Fruit fly (Drosophila melanogaster): ENCODE results near the gene CG2113.
A peak's percentile ranks its signal among the peaks of the same experiment; 100 is the strongest.

The CG2113 gene

DNA sequence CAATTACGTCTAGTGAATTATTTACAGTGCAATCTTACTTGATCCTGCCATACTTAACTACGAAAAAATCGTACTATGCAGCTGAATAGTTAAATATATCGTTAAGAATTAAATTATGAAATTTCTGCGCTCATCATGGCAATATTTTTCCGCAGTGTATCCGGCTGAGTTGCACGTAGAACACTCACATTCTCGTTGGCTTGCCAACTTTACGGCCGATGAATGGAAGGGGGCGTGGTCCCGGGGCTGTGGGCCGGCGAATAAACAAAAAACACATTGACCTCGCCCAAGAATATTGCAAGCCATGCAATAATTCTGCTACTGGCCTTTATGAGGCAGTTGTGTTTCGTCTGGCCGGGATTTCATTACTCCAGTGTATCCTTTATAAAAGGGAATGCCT, 7.2 kb upstream of the CG2113 start:
- TF ChIP-seq Lpt (GFP tag; optimal IDR thresholded peaks at IDR 0.05) (no peak), svp (GFP tag) (peak; percentile 33)

DNA sequence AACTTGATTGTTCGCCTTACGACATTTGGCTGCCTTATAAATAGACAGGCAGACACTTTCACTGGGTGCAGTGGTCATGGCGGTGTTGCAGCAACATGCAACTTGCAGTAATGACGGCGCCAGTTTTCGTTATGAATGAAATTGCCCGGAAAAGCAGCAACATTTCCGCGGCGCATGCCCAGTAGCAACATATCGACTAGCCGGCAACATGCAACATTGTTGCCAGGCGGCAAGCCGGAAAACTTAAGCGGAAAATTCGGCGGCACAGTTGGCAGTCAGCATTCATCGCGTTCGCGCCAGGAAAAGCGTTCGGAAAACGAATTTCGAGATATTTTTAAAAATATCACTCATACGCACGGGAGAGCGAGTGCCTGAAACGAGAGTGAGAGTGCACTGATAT, 6.5 kb downstream of the CG2113 start, which contains the start of gene FMRFaR:
FMRFaR (plus strand) TSS at position 272 of the 400 bp plus-strand sequence.
- no peak for TF ChIP-seq achi (GFP tag; optimal IDR thresholded peaks at IDR 0.05)
- 0 out of 3 replicates have a peak, but pooled peaks have one; percentile 19 for TF ChIP-seq eg (GFP tag; IDR thresholded peaks at IDR 0.05)
- TF ChIP-seq CG8632 (GFP tag; optimal IDR thresholded peaks at IDR 0.05) = no peak
- no peak for TF ChIP-seq Ets21C (GFP tag; optimal IDR thresholded peaks at IDR 0.05)
- no peak for TF ChIP-seq salr (GFP tag; optimal IDR thresholded peaks at IDR 0.05)
- TF ChIP-seq Hr39 (GFP tag; optimal IDR thresholded peaks at IDR 0.05) = no peak
- TF ChIP-seq dsx (GFP tag; optimal IDR thresholded peaks at IDR 0.05; ENCODE audit: poor library complexity, severe bottlenecking) = no peak

DNA sequence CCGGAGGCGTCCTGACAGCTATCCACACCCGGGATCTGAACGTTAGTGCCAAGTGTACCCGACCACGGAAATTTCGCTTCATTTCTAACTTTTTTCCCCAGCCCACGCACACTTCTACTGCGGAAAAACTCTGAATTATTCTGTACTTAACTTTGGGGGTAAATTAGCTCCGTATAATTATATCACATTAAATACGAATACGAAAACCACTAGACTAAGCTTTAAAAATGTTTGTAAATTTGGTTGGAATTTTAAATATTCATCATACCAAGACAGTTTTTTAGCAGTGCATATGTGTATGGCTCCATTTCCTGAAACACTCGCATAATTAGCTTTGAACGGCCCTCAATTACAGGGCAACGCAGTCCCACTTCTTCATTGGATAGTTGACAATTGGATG, 18.5 kb downstream of the CG2113 start:
- TF ChIP-seq Hr39 (GFP tag; optimal IDR thresholded peaks at IDR 0.05) = no peak
- TF ChIP-seq CG32006 (GFP tag; optimal IDR thresholded peaks at IDR 0.05) = no peak
- TF ChIP-seq CG11762 (GFP tag; optimal IDR thresholded peaks at IDR 0.05; ENCODE audit: insufficient read depth) = no peak
- no peak for TF ChIP-seq achi (GFP tag; optimal IDR thresholded peaks at IDR 0.05)
- no peak for TF ChIP-seq CG1621 (tag; optimal IDR thresholded peaks at IDR 0.05)
- TF ChIP-seq CG8632 (GFP tag; optimal IDR thresholded peaks at IDR 0.05) = no peak
- TF ChIP-seq Hr38 (GFP tag; optimal IDR thresholded peaks at IDR 0.05) = no peak
- TF ChIP-seq Smox (GFP tag; optimal IDR thresholded peaks at IDR 0.05) = no peak
- no peak for TF ChIP-seq net (GFP tag; optimal IDR thresholded peaks at IDR 0.05)

DNA sequence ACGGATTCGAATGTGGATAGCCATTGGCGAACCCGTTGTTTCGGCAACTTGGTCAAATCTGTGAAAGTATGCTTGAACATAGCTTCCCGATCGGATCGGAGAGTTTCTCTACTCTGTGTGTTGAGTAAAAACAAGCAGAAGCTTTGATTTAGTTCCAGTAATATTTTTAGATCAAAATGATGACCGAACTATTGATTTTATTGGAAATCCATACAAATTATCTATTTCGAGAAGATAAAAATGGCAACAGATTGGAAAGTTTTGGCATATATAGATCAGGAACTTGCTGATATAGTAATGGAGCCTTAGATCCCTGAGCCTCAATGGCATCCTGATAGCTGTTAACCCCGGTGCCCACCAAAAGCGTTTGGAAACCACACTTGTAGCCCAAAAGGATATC, 21.0 kb downstream of the CG2113 start, which contains the start of gene CG32488:
CG32488 (minus strand) TSS at position 101 of the 400 bp plus-strand sequence.
- TF ChIP-seq CG6854 (GFP tag; optimal IDR thresholded peaks at IDR 0.05) (no peak), CG8319 (GFP tag; optimal IDR thresholded peaks at IDR 0.05) (no peak), Hr38 (GFP tag; optimal IDR thresholded peaks at IDR 0.05) (no peak), CG31627 (GFP tag; optimal IDR thresholded peaks at IDR 0.05) (no peak), Hr4 (GFP tag; optimal IDR thresholded peaks at IDR 0.05) (no peak), spab (GFP tag; optimal IDR thresholded peaks at IDR 0.05) (no peak), Hr39 (GFP tag; optimal IDR thresholded peaks at IDR 0.05) (no peak), CG6163 (GFP tag; IDR thresholded peaks at IDR 0.05) (no peak)

- TF ChIP-seq Hr39 (GFP tag; optimal IDR thresholded peaks at IDR 0.05) (no peak), CG6163 (GFP tag; IDR thresholded peaks at IDR 0.05) (no peak), CG15336 (GFP tag; IDR thresholded peaks at IDR 0.05) (no peak)
Observed at dm6 chr3L:3017156-3017555, 22.2 kb downstream of the CG2113 start, which contains the start of gene CG32487. Gene CG32487, minus strand, starts transcription at chr3L:3017256.

dm6 chr3L:3026421-3026820, 31.4 kb downstream of the CG2113 start, which contains the start of gene aly:
Gene aly, minus strand, starts transcription at chr3L:3026521.
- no peak for TF ChIP-seq dsx (GFP tag; optimal IDR thresholded peaks at IDR 0.05; ENCODE audit: poor library complexity, severe bottlenecking)
- no peak for TF ChIP-seq CG1621 (tag; optimal IDR thresholded peaks at IDR 0.05)
- TF ChIP-seq fkh (GFP tag; optimal IDR thresholded peaks at IDR 0.05) = no peak
- no peak for TF ChIP-seq CG11902 (GFP tag; optimal IDR thresholded peaks at IDR 0.05)
- no peak for TF ChIP-seq Sox15 (GFP tag; optimal IDR thresholded peaks at IDR 0.05)
- no peak for TF ChIP-seq fd59A (GFP tag; optimal IDR thresholded peaks at IDR 0.05)
- TF ChIP-seq CG8319 (GFP tag; optimal IDR thresholded peaks at IDR 0.05) = no peak
- TF ChIP-seq dac (GFP tag; optimal IDR thresholded peaks at IDR 0.05) = no peak
- no peak for TF ChIP-seq lz (GFP tag; optimal IDR thresholded peaks at IDR 0.05)
- no peak for TF ChIP-seq Blimp-1 (GFP tag; optimal IDR thresholded peaks at IDR 0.05)
- no peak for TF ChIP-seq spab (GFP tag; optimal IDR thresholded peaks at IDR 0.05)
- no peak for TF ChIP-seq Hr39 (GFP tag; optimal IDR thresholded peaks at IDR 0.05)
- TF ChIP-seq CG15336 (GFP tag; IDR thresholded peaks at IDR 0.05) = no peak
- TF ChIP-seq CG16779 (tag; optimal IDR thresholded peaks at IDR 0.05) = no peak
- TF ChIP-seq Eip75B (GFP tag; optimal IDR thresholded peaks at IDR 0.05) = no peak
- TF ChIP-seq salr (GFP tag; optimal IDR thresholded peaks at IDR 0.05) = no peak

All from whole organism, prepupa.